Worm (Caenorhabditis elegans) whole organism, young adult: ENCODE data around the gene snap-29.

ENCODE experiments used
- B0261.1 ChIP-seq: sonication (generic microtip); optimal IDR thresholded peaks from 2 replicates; lab custom pipeline; 2016; ENCODE audit warnings: mild to moderate bottlenecking, missing genetic modification characterization, moderate library complexity, missing compliant biosample characterization
- ceh-100 ChIP-seq: fragments of 200-800 bp; sonication (Bioruptor generic); IDR thresholded peaks from 2 replicates; pipeline ENCODE4 v1.3.6; 2022; ENCODE audit warnings: missing genetic modification reagents, missing genetic modification characterization, missing compliant biosample characterization
- ekl-4 ChIP-seq: fragments of 200-800 bp; sonication (Bioruptor generic); IDR thresholded peaks from 2 replicates; pipeline ENCODE4 v1.3.6; 2022; ENCODE audit warnings: missing genetic modification reagents, missing genetic modification characterization, missing compliant biosample characterization
- ztf-18 ChIP-seq: sonication (generic microtip); optimal IDR thresholded peaks from 2 replicates; lab custom pipeline; 2016; ENCODE audit warnings: missing genotype, mild to moderate bottlenecking, missing genetic modification characterization, missing compliant biosample characterization

- no peak for TF ChIP-seq B0261.1
- TF ChIP-seq ceh-100 (GFP tag; lab: Robert Waterston, UW) = no peak
- no peak for TF ChIP-seq ztf-18 (tag; lab: Kevin White, UChicago)
- no peak for TF ChIP-seq ekl-4 (GFP tag; lab: Robert Waterston, UW)
These were observed 10.0 kb downstream of the snap-29 start, which contains the start of gene K02D10.8 for ce11 chrIII:8786077-8786476.
